Fruit fly (Drosophila melanogaster): ENCODE results near the gene CG7886.
A peak's percentile ranks its signal among the peaks of the same experiment; 100 is the strongest.

The CG7886 gene

dm6 chr3R:14590753-14591535, 51.4 kb downstream of the CG7886 start (continued):
- peak; percentile 74 for TF ChIP-seq CG15269 (tag; optimal IDR thresholded peaks at IDR 0.05)
- TF ChIP-seq CG11456 (GFP tag; IDR thresholded peaks at IDR 0.05), result 0 out of 3 replicates have a peak, but pooled peaks have one; percentile 49
- peak; percentile 83 for TF ChIP-seq CG1529 (GFP tag; optimal IDR thresholded peaks at IDR 0.05)
- TF ChIP-seq z (GFP tag; IDR thresholded peaks at IDR 0.05), result 0 out of 3 replicates have a peak, but pooled peaks have one; percentile 53
- no peak for TF ChIP-seq hbn (GFP tag; IDR thresholded peaks at IDR 0.05; ENCODE audit: partially characterized antibody)
- TF ChIP-seq CG1233 (GFP tag; optimal IDR thresholded peaks at IDR 0.05), result peak; percentile 83
- no peak for TF ChIP-seq Myb (GFP tag; optimal IDR thresholded peaks at IDR 0.05)
- peak; percentile 99 for TF ChIP-seq Hr39 (optimal IDR thresholded peaks at IDR 0.05)
- peak in 1 of 2 experiments; percentile 9 for TF ChIP-seq insv (GFP tag; optimal IDR thresholded peaks at IDR 0.05)
- peak; percentile 87 for TF ChIP-seq CG3407 (GFP tag; optimal IDR thresholded peaks at IDR 0.05)
- peak; percentile 69 for TF ChIP-seq gt (GFP tag; IDR thresholded peaks at IDR 0.05)
- TF ChIP-seq Dip3 (GFP tag; optimal IDR thresholded peaks at IDR 0.05), result no peak
- no peak for TF ChIP-seq en (GFP tag; optimal IDR thresholded peaks at IDR 0.05)
- no peak for TF ChIP-seq CG4854 (GFP tag; optimal IDR thresholded peaks at IDR 0.05)
- TF ChIP-seq CG12744 (GFP tag; optimal IDR thresholded peaks at IDR 0.05), result no peak
- TF ChIP-seq corto (GFP tag; optimal IDR thresholded peaks at IDR 0.05), result no peak
- TF ChIP-seq CG2202 (tag; optimal IDR thresholded peaks at IDR 0.05), result peak; percentile 91
- TF ChIP-seq CG9437 (GFP tag; optimal IDR thresholded peaks at IDR 0.05), result peak; percentile 82
- peak; percentile 94 for TF ChIP-seq Sox100B (GFP tag; optimal IDR thresholded peaks at IDR 0.05)
- peak; percentile 55 for TF ChIP-seq CG12299 (tag; optimal IDR thresholded peaks at IDR 0.05)
- no peak for TF ChIP-seq CG4282 (GFP tag; optimal IDR thresholded peaks at IDR 0.05)
- peak; percentile 43; the same call in 1 of the 2 replicates for TF ChIP-seq dimm (GFP tag; IDR thresholded peaks at IDR 0.05)
- no peak for TF ChIP-seq GATAe (GFP tag; conservative IDR thresholded peaks at IDR 0.05)
- peak; percentile 98 for TF ChIP-seq CG33557 (GFP tag; optimal IDR thresholded peaks at IDR 0.05)
- no peak for TF ChIP-seq ham (GFP tag; IDR thresholded peaks at IDR 0.05)
- no peak for TF ChIP-seq fu2 (GFP tag; optimal IDR thresholded peaks at IDR 0.05)
- TF ChIP-seq CG2889 (GFP tag; IDR thresholded peaks at IDR 0.05), result no peak
- TF ChIP-seq C15 (GFP tag; IDR thresholded peaks at IDR 0.05), result no peak
- TF ChIP-seq Mrtf (GFP tag; IDR thresholded peaks at IDR 0.05), result peak; percentile 41; the same call in 2 of the 3 replicates
- TF ChIP-seq CG13123 (GFP tag; optimal IDR thresholded peaks at IDR 0.05), result peak; percentile 70
- TF ChIP-seq CG13424 (tag; optimal IDR thresholded peaks at IDR 0.05), result peak; percentile 90
- no peak for TF ChIP-seq pho (GFP tag; optimal IDR thresholded peaks at IDR 0.05)
- no peak for TF ChIP-seq gcm2 (GFP tag; optimal IDR thresholded peaks at IDR 0.05)
- TF ChIP-seq ap (GFP tag; IDR thresholded peaks at IDR 0.05), result peak; percentile 55
- peak; percentile 77 for TF ChIP-seq CG8290 (GFP tag; optimal IDR thresholded peaks at IDR 0.05)
- peak in 1 of 2 experiments; percentile 77 for TF ChIP-seq CG8290 (tag; optimal IDR thresholded peaks at IDR 0.05)
- 0 out of 2 replicates have a peak, but pooled peaks have one; percentile 20 for TF ChIP-seq CG6272 (GFP tag; IDR thresholded peaks at IDR 0.05)
- TF ChIP-seq CG43689 (GFP tag; IDR thresholded peaks at IDR 0.05), result no peak
- no peak for TF ChIP-seq hth (optimal IDR thresholded peaks at IDR 0.05)
- TF ChIP-seq lola (GFP tag; optimal IDR thresholded peaks at IDR 0.05), result peak in 1 of 3 experiments; percentile 99
- peak; percentile 71 for TF ChIP-seq peb (GFP tag; IDR thresholded peaks at IDR 0.05)
- peak; percentile 93 for TF ChIP-seq phol (tag; optimal IDR thresholded peaks at IDR 0.05)
- peak; percentile 69 for TF ChIP-seq CG4360 (GFP tag; IDR thresholded peaks at IDR 0.05)
- TF ChIP-seq CG32767 (GFP tag; IDR thresholded peaks at IDR 0.05), result peak; percentile 74
- TF ChIP-seq CG18619 (GFP tag; optimal IDR thresholded peaks at IDR 0.05), result peak; percentile 77
- peak; percentile 28 for TF ChIP-seq Hmr (GFP tag; optimal IDR thresholded peaks at IDR 0.05)
- TF ChIP-seq CG16815 (GFP tag; optimal IDR thresholded peaks at IDR 0.05), result peak; percentile 93
- peak; percentile 70; the same call in 1 of the 2 replicates for TF ChIP-seq ro (GFP tag; IDR thresholded peaks at IDR 0.05)
- TF ChIP-seq dm (GFP tag; optimal IDR thresholded peaks at IDR 0.05), result no peak
- TF ChIP-seq abd-A (tag; optimal IDR thresholded peaks at IDR 0.05), result no peak
- TF ChIP-seq CG1602 (GFP tag; optimal IDR thresholded peaks at IDR 0.05), result peak; percentile 92

Measured in whole organism, embryonic.